Fruit fly (Drosophila melanogaster): ENCODE results near the gene Tcs5.

Tcs5 gene

DNA sequence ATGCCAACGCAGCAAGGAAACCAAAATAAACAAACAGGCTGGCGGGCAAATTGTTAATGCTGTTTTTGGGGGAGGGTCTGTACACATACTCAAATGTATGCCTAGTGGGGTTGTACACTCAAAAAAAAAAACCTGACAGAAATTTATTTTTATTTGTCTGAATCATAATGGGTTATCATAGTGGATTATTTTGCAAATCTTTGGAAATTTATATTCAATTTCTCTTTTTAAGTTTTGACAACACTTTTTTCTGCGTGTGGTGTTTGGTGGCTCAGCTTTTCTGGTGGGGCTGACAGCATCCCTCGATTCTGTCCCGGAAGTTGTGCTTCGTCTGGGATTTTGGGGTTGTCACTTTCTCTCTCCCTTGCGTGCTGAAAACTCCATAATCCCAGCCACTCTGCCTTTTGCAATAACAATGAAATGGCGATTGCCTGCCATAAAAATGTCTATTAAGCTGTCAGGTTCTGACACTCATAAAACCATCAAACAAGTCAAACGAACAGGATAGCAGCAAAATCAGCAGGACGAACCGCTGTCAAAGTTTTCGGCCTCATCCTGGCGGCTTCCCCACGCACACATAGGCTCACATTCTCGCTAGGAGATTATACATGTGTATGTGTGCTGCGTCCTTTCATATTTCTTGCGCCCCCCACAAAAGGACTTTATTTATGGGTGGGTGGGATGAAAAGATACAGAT lies 15.9 kb upstream of the Tcs5 start (continued):
- TF ChIP-seq trh (GFP tag; optimal IDR thresholded peaks at IDR 0.05) (peak; percentile 0), Dref (GFP tag; IDR thresholded peaks at IDR 0.05) (no peak), pros (GFP tag; optimal IDR thresholded peaks at IDR 0.05) (no peak), CG17361 (GFP tag; IDR thresholded peaks at IDR 0.05) (peak; percentile 44; the same call in 1 of the 3 replicates), pnt (GFP tag; optimal IDR thresholded peaks at IDR 0.05) (peak; percentile 71), CG1602 (GFP tag; optimal IDR thresholded peaks at IDR 0.05) (peak; percentile 51), da (GFP tag; optimal IDR thresholded peaks at IDR 0.05) (no peak), slp2 (GFP tag; optimal IDR thresholded peaks at IDR 0.05) (peak; percentile 46), zf30C (GFP tag; optimal IDR thresholded peaks at IDR 0.05) (peak; percentile 72), Sry-δ (GFP tag; optimal IDR thresholded peaks at IDR 0.05) (peak; percentile 34), CG34224 (GFP tag; IDR thresholded peaks at IDR 0.05; ENCODE audit: partially characterized antibody) (no peak), ham (GFP tag; IDR thresholded peaks at IDR 0.05) (peak; percentile 67; the same call in 1 of the 2 replicates), lmd (GFP tag; IDR thresholded peaks at IDR 0.05) (no peak; the same call in 1 of the 2 replicates), Rfx (GFP tag; IDR thresholded peaks at IDR 0.05) (peak; percentile 85), BtbVII (GFP tag; optimal IDR thresholded peaks at IDR 0.05) (peak; percentile 68), MTF-1 (GFP tag; optimal IDR thresholded peaks at IDR 0.05; ENCODE audit: borderline replicate concordance) (no peak), Dp (GFP tag; optimal IDR thresholded peaks at IDR 0.05) (no peak), Side (GFP tag; optimal IDR thresholded peaks at IDR 0.05) (peak; percentile 77), peb (GFP tag; IDR thresholded peaks at IDR 0.05) (peak; percentile 58; the same call in 1 of the 2 replicates), pan (optimal IDR thresholded peaks at IDR 0.05) (no peak), pan (GFP tag; optimal IDR thresholded peaks at IDR 0.05 in 1 of 2, IDR thresholded peaks at IDR 0.05 in 1 of 2) (no peak), mld (GFP tag; IDR thresholded peaks at IDR 0.05; ENCODE audit: partially characterized antibody) (no peak), hkb (optimal IDR thresholded peaks at IDR 0.05) (no peak), hkb (GFP tag; IDR thresholded peaks at IDR 0.05) (peak; percentile 90), disco-r (GFP tag; optimal IDR thresholded peaks at IDR 0.05) (peak; percentile 48), gcm (GFP tag; optimal IDR thresholded peaks at IDR 0.05) (peak; percentile 49), HmgD (GFP tag; optimal IDR thresholded peaks at IDR 0.05) (no peak), cato (GFP tag; optimal IDR thresholded peaks at IDR 0.05; ENCODE audit: borderline replicate concordance) (peak; percentile 59), az2 (GFP tag; optimal IDR thresholded peaks at IDR 0.05) (peak; percentile 69), CG5953 (GFP tag; IDR thresholded peaks at IDR 0.05) (peak; percentile 77), CG11695 (GFP tag; IDR thresholded peaks at IDR 0.05) (peak; percentile 69; the same call in 2 of the 3 replicates), CG10959 (GFP tag; IDR thresholded peaks at IDR 0.05) (peak; percentile 51), corto (GFP tag; optimal IDR thresholded peaks at IDR 0.05) (no peak), oc (tag; optimal IDR thresholded peaks at IDR 0.05) (peak; percentile 65), fd64A (GFP tag; optimal IDR thresholded peaks at IDR 0.05) (peak; percentile 9), tup (GFP tag; optimal IDR thresholded peaks at IDR 0.05) (peak; percentile 72), CG34422 (GFP tag; IDR thresholded peaks at IDR 0.05) (no peak; the same call in 2 of the 3 replicates), tna (GFP tag; IDR thresholded peaks at IDR 0.05; ENCODE audit: partially characterized antibody) (no peak), CG5245 (GFP tag; optimal IDR thresholded peaks at IDR 0.05) (peak; percentile 53), Hr78 (GFP tag; optimal IDR thresholded peaks at IDR 0.05) (no peak), CG9876 (GFP tag; optimal IDR thresholded peaks at IDR 0.05) (peak; percentile 35), so (GFP tag; IDR thresholded peaks at IDR 0.05) (peak; percentile 82; the same call in 2 of the 3 replicates), CG3995 (GFP tag; optimal IDR thresholded peaks at IDR 0.05) (peak; percentile 17), phol (tag; optimal IDR thresholded peaks at IDR 0.05) (no peak), CoRest (tag; optimal IDR thresholded peaks at IDR 0.05) (peak; percentile 55), schlank (tag; optimal IDR thresholded peaks at IDR 0.05) (peak; percentile 54), Adf1 (GFP tag; IDR thresholded peaks at IDR 0.05) (peak; percentile 46), CG11247 (GFP tag; IDR thresholded peaks at IDR 0.05) (peak; percentile 77), usp (GFP tag; optimal IDR thresholded peaks at IDR 0.05) (no peak), crol (GFP tag; IDR thresholded peaks at IDR 0.05) (no peak)

Data from whole organism, embryonic.